Worm (Caenorhabditis elegans): Measurements from ENCODE around the gene syx-5.

The syx-5 gene

DNA sequence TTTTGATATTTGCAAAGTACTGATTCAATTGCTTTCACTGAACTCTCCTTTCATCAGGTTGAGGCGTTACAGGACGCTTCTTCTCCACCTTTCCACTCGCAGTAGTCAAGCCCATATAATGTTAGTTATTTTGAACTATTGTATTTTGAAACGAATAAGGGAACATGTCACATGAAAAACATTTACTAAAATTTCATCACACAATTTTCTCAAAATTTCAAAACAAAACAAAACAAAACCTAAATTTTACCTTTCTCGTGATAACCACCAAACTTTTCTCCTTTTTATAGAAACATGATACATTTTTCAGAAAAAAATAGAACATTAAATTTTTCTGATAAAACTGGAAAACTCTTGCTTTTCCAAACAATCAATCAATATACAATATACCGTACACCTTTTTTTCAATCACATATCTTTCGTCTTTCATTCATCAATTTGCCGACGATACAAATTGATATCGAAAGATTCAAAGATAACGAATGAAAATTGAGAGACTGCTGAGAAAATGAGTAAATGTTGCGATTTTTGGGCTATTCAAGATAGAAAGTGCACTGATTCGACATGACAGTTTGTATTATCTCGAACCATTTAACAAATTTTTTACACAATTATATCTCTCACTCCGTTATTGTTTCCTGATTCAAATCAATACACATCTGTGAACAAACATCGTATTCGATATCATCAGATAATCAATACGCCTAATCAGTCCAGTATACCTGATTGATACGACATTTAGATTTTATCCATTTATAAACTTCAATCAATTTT lies 36.6 kb downstream of the syx-5 start:
- peak in 2 of 3 experiments; percentile 76 to 86 for TF ChIP-seq elt-3 (tag; optimal IDR thresholded peaks at IDR 0.05)
- no peak for TF ChIP-seq fos-1 (tag; optimal IDR thresholded peaks at IDR 0.05)
- TF ChIP-seq elt-1 (tag; optimal IDR thresholded peaks at IDR 0.05) = no peak
- TF ChIP-seq ceh-28 (tag; optimal IDR thresholded peaks at IDR 0.05) = peak; percentile 68
- peak; percentile 75 for TF ChIP-seq nhr-43 (tag; optimal IDR thresholded peaks at IDR 0.05; ENCODE audit: poor library complexity, severe bottlenecking)
- TF ChIP-seq unc-62 (GFP tag; optimal IDR thresholded peaks at IDR 0.05) = no peak
- peak; percentile 40 for TF ChIP-seq elt-2 (tag; optimal IDR thresholded peaks at IDR 0.05)
- TF ChIP-seq tbx-2 (tag; optimal IDR thresholded peaks at IDR 0.05) = peak; percentile 46
- peak; percentile 74 for TF ChIP-seq nhr-23 (tag; optimal IDR thresholded peaks at IDR 0.05)
- TF ChIP-seq nhr-25 (tag; optimal IDR thresholded peaks at IDR 0.05) = peak; percentile 39
- peak; percentile 62 for TF ChIP-seq nhr-76 (tag; optimal IDR thresholded peaks at IDR 0.05)

ce11 chrV:11802508-11802907 lies 37.8 kb downstream of the syx-5 start:
- TF ChIP-seq pqm-1 (tag; optimal IDR thresholded peaks at IDR 0.05) (no peak), egl-27 (tag; optimal IDR thresholded peaks at IDR 0.05) (peak; percentile 90), egl-5 (tag; optimal IDR thresholded peaks at IDR 0.05) (no peak), ztf-4 (tag; optimal IDR thresholded peaks at IDR 0.05) (no peak), nhr-43 (tag; optimal IDR thresholded peaks at IDR 0.05; ENCODE audit: poor library complexity, severe bottlenecking) (peak; percentile 99), ama-1 (optimal IDR thresholded peaks at IDR 0.05) (no peak), skn-1 (tag; optimal IDR thresholded peaks at IDR 0.05) (no peak), elt-1 (tag; optimal IDR thresholded peaks at IDR 0.05) (no peak), lin-39 (tag; optimal IDR thresholded peaks at IDR 0.05) (no peak), lin-15B (tag; optimal IDR thresholded peaks at IDR 0.05) (no peak), elt-2 (tag; optimal IDR thresholded peaks at IDR 0.05) (peak; percentile 32), sea-2 (GFP tag; optimal IDR thresholded peaks at IDR 0.05) (no peak), nhr-28 (tag; optimal IDR thresholded peaks at IDR 0.05) (no peak), jun-1 (tag; optimal IDR thresholded peaks at IDR 0.05) (peak; percentile 46), nfya-1 (tag; optimal IDR thresholded peaks at IDR 0.05; ENCODE audit: insufficient read depth) (peak; percentile 27), ztf-11 (tag; optimal IDR thresholded peaks at IDR 0.05) (no peak), daf-12 (tag; optimal IDR thresholded peaks at IDR 0.05) (no peak), ceh-16 (tag; optimal IDR thresholded peaks at IDR 0.05) (no peak), nhr-23 (tag; optimal IDR thresholded peaks at IDR 0.05) (peak; percentile 98), nhr-25 (tag; optimal IDR thresholded peaks at IDR 0.05) (peak; percentile 96), eor-1 (tag; optimal IDR thresholded peaks at IDR 0.05) (no peak), fos-1 (tag; optimal IDR thresholded peaks at IDR 0.05) (no peak), ceh-82 (tag; optimal IDR thresholded peaks at IDR 0.05) (no peak), ceh-28 (tag; optimal IDR thresholded peaks at IDR 0.05) (peak; percentile 41), fkh-10 (GFP tag; optimal IDR thresholded peaks at IDR 0.05) (no peak), nhr-67 (tag; optimal IDR thresholded peaks at IDR 0.05) (no peak), fkh-2 (tag; optimal IDR thresholded peaks at IDR 0.05) (no peak), R02D3.7 (tag; optimal IDR thresholded peaks at IDR 0.05) (peak; percentile 69), mml-1 (tag; optimal IDR thresholded peaks at IDR 0.05) (peak; percentile 60), zag-1 (tag; optimal IDR thresholded peaks at IDR 0.05) (no peak), nhr-77 (tag; optimal IDR thresholded peaks at IDR 0.05) (no peak), unc-39 (tag; optimal IDR thresholded peaks at IDR 0.05) (no peak), nhr-12 (tag; optimal IDR thresholded peaks at IDR 0.05) (no peak), nhr-11 (tag; optimal IDR thresholded peaks at IDR 0.05) (no peak), ceh-9 (tag; optimal IDR thresholded peaks at IDR 0.05) (no peak), lsy-12 (tag; optimal IDR thresholded peaks at IDR 0.05) (peak; percentile 65), tbx-2 (tag; optimal IDR thresholded peaks at IDR 0.05) (peak; percentile 86), aly-2 (tag; optimal IDR thresholded peaks at IDR 0.05) (no peak), hmg-11 (tag; optimal IDR thresholded peaks at IDR 0.05) (no peak), mdl-1 (tag; optimal IDR thresholded peaks at IDR 0.05) (peak; percentile 76), nhr-76 (tag; optimal IDR thresholded peaks at IDR 0.05) (no peak), nhr-237 (tag; optimal IDR thresholded peaks at IDR 0.05) (no peak), snpc-4 (tag; optimal IDR thresholded peaks at IDR 0.05) (no peak), unc-62 (GFP tag; optimal IDR thresholded peaks at IDR 0.05) (peak; percentile 23), elt-3 (tag; optimal IDR thresholded peaks at IDR 0.05) (peak; percentile 81 to 94 (median 89)), ZK546.5 (tag; optimal IDR thresholded peaks at IDR 0.05) (no peak), pha-4 (tag; optimal IDR thresholded peaks at IDR 0.05) (no peak)
